Worm (Caenorhabditis elegans): Measurements from ENCODE around the gene T25B9.12.

- no peak for TF ChIP-seq aly-1 (tag; optimal IDR thresholded peaks at IDR 0.05)
- no peak for TF ChIP-seq scrt-1 (GFP tag; IDR thresholded peaks at IDR 0.05)
- TF ChIP-seq F13C5.2 (tag; optimal IDR thresholded peaks at IDR 0.05) = no peak
- no peak for TF ChIP-seq ama-1 (optimal IDR thresholded peaks at IDR 0.05)
- TF ChIP-seq ets-7 (tag; optimal IDR thresholded peaks at IDR 0.05) = no peak
Observed at ce11 chrIV:10761344-10761743, 3.8 kb upstream of the T25B9.12 start, which contains the start of gene ugt-54.
